Worm (Caenorhabditis elegans) whole organism, midembryonic: ENCODE data around the gene R05F9.9.

ENCODE experiments used
- T22C8.4 ChIP-seq: fragments of 200-800 bp; sonication (Bioruptor generic); IDR thresholded peaks from 2 replicates; pipeline ENCODE4 v1.3.6; 2022; ENCODE audit warnings: missing genetic modification characterization, missing compliant biosample characterization
- cog-1 ChIP-seq: sonication (generic microtip); optimal IDR thresholded peaks from 2 replicates; lab custom pipeline; 2016; ENCODE audit warnings: missing genetic modification characterization, missing compliant biosample characterization
- flt-1 ChIP-seq: fragments of 200-800 bp; sonication (Bioruptor generic); IDR thresholded peaks from 2 replicates; pipeline ENCODE4 v1.3.6; 2022; ENCODE audit warnings: missing genetic modification characterization, missing compliant biosample characterization
- klf-2 ChIP-seq: fragments of 200-800 bp; sonication (Bioruptor generic); conservative IDR thresholded peaks from 2 replicates; pipeline ENCODE4 v1.3.6; 2022; ENCODE audit warnings: missing genetic modification reagents, missing genetic modification characterization, missing compliant biosample characterization
- med-1 ChIP-seq: sonication (generic microtip); optimal IDR thresholded peaks from 2 replicates; lab custom pipeline; 2017; ENCODE audit warnings: missing genetic modification characterization, mild to moderate bottlenecking, missing compliant biosample characterization, antibody characterized with exemption, missing genetic modification reagents; ENCODE audit not compliant: insufficient read depth
- ref-1 ChIP-seq: fragments of 200-800 bp; sonication (Bioruptor generic); conservative IDR thresholded peaks from 2 replicates; pipeline ENCODE4 v1.3.6; 2022; ENCODE audit warnings: missing genetic modification reagents, missing genetic modification characterization, missing compliant biosample characterization
- tab-1 ChIP-seq: fragments of 200-800 bp; sonication (Bioruptor generic); IDR thresholded peaks from 2 replicates; pipeline ENCODE4 v1.3.6; 2022; ENCODE audit warnings: missing genetic modification characterization, missing compliant biosample characterization
- ztf-23 ChIP-seq: fragments of 200-800 bp; sonication (Bioruptor generic); IDR thresholded peaks from 2 replicates; pipeline ENCODE4 v1.3.6; 2022; ENCODE audit warnings: missing genetic modification reagents, missing genetic modification characterization, missing compliant biosample characterization

DNA sequence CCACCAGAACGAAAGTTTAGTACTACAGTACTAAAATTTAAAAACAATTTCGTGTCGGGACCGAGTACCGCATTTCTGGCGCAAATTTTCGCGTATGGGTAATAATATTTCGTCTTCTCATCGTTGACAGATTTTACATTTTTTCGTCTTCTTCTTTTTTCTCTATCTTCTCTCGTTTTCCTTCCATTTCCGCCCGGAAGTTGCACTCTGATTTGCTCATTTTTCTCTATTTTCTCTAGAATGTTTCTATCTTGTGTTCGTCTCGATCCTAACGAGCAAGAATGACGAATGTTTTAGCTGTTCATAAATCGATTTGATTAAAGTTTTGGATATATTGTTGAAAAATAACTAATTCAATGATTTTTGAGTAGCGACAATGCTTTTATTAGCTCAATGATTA is 46.4 kb downstream of the R05F9.9 start:
- TF ChIP-seq tab-1 (GFP tag; lab: Robert Waterston, UW) (no peak), ref-1 (GFP tag; lab: Robert Waterston, UW) (no peak), med-1 (GFP tag; lab: Kevin White, UChicago) (no peak), flt-1 (GFP tag; lab: Robert Waterston, UW) (no peak), cog-1 (no peak), T22C8.4 (GFP tag; lab: Robert Waterston, UW) (no peak), ztf-23 (GFP tag; lab: Robert Waterston, UW) (no peak), klf-2 (GFP tag; lab: Robert Waterston, UW) (no peak)
